Worm (Caenorhabditis elegans): ENCODE data around the gene C30F2.2.

ce11 chrX:16105863-16106262 lies 20.8 kb upstream of the C30F2.2 start:
- no peak for TF ChIP-seq unc-62 (GFP tag; optimal IDR thresholded peaks at IDR 0.05)
- TF ChIP-seq mep-1 (tag; optimal IDR thresholded peaks at IDR 0.05): no peak
- TF ChIP-seq unc-39 (tag; optimal IDR thresholded peaks at IDR 0.05): no peak
- no peak for TF ChIP-seq elt-3 (tag; optimal IDR thresholded peaks at IDR 0.05)
- no peak for TF ChIP-seq flh-1 (GFP tag; optimal IDR thresholded peaks at IDR 0.05)
- no peak for TF ChIP-seq ztf-11 (tag; optimal IDR thresholded peaks at IDR 0.05)
- TF ChIP-seq snpc-4 (tag; optimal IDR thresholded peaks at IDR 0.05): no peak
- no peak for TF ChIP-seq mab-5 (tag; optimal IDR thresholded peaks at IDR 0.05)
- TF ChIP-seq nhr-28 (tag; optimal IDR thresholded peaks at IDR 0.05): no peak
- TF ChIP-seq nhr-76 (tag; optimal IDR thresholded peaks at IDR 0.05): no peak
- TF ChIP-seq lin-13 (tag; optimal IDR thresholded peaks at IDR 0.05): no peak

Data from whole organism, mixed stage, embryonic.